Worm (Caenorhabditis elegans) whole organism, L1 larva: ENCODE results near the gene dyf-6.

ENCODE experiments used
- C04F5.9 ChIP-seq: sonication (generic microtip); optimal IDR thresholded peaks from 2 replicates; lab custom pipeline; 2016; ENCODE audit warnings: missing genetic modification characterization, missing compliant biosample characterization
- Y116A8C.19 ChIP-seq: sonication (generic microtip); optimal IDR thresholded peaks from 2 replicates; lab custom pipeline; 2016; ENCODE audit warnings: missing compliant biosample characterization, missing genetic modification characterization, borderline replicate concordance
- aly-2 ChIP-seq: fragments of 150-350 bp; optimal IDR thresholded peaks from 2 replicates; lab custom pipeline; 2014; ENCODE audit warnings: missing biosample characterization, missing genetic modification characterization
- ama-1 ChIP-seq: fragments of 150-350 bp; optimal IDR thresholded peaks from 2 replicates; lab custom pipeline; 2014
- ceh-63 ChIP-seq: fragments of 200-800 bp; sonication (Bioruptor generic); optimal IDR thresholded peaks from 2 replicates; lab custom pipeline; 2018; ENCODE audit warnings: mild to moderate bottlenecking, missing genetic modification characterization, missing compliant biosample characterization
- dpl-1 ChIP-seq, 3 experiments: fragments of 150-350 bp in 2 of 3; sonication (generic microtip) in 1 of 3; optimal IDR thresholded peaks; 2 replicates each; lab custom pipeline; 2014 to 2017; ENCODE audit warnings: missing biosample characterization in 3 of 3, missing genetic modification characterization in 3 of 3, missing genetic modification reagents in 3 of 3
- dsc-1 ChIP-seq: sonication (generic microtip); optimal IDR thresholded peaks from 2 replicates; lab custom pipeline; 2016; ENCODE audit warnings: mild to moderate bottlenecking, missing genetic modification characterization, missing compliant biosample characterization
- efl-1 ChIP-seq, 4 experiments: fragments of 150-350 bp; optimal IDR thresholded peaks in 3 of 4; peaks in 1 of 4; 1 replicate in 1 of 4; 2 replicates in 3 of 4; lab custom pipeline; 2014; ENCODE audit warnings: missing biosample characterization in 2 of 4, missing genetic modification characterization in 2 of 4, missing genetic modification reagents in 2 of 4
- egl-13 ChIP-seq: sonication (generic microtip); optimal IDR thresholded peaks from 2 replicates; lab custom pipeline; 2016; ENCODE audit warnings: missing genotype, missing genetic modification reagents, missing genetic modification characterization, missing compliant biosample characterization
- egl-27 ChIP-seq, 2 experiments: fragments of 150-350 bp in 1 of 2; sonication (generic microtip); optimal IDR thresholded peaks; 3 replicates each; lab custom pipeline; 2017 to 2018; ENCODE audit warnings: missing biosample characterization in 2 of 2, missing genetic modification characterization in 2 of 2, missing genetic modification reagents in 2 of 2
- elt-2 ChIP-seq: sonication (generic microtip); optimal IDR thresholded peaks from 2 replicates; lab custom pipeline; 2016; ENCODE audit warnings: missing genetic modification characterization, mild to moderate bottlenecking, inconsistent platforms, missing compliant biosample characterization, missing genetic modification reagents
- ets-5 ChIP-seq: fragments of 200-800 bp; sonication (Bioruptor generic); IDR thresholded peaks from 2 replicates; pipeline ENCODE4 v1.3.6; 2022; ENCODE audit warnings: missing genetic modification characterization, missing compliant biosample characterization
- fkh-4 ChIP-seq: sonication (generic microtip); optimal IDR thresholded peaks from 2 replicates; lab custom pipeline; 2016; ENCODE audit warnings: missing compliant biosample characterization, missing genetic modification characterization, borderline replicate concordance
- hlh-17 ChIP-seq: fragments of 200-800 bp; sonication (Bioruptor generic); optimal IDR thresholded peaks from 2 replicates; lab custom pipeline; 2018; ENCODE audit warnings: missing genetic modification characterization, mild to moderate bottlenecking, missing compliant biosample characterization, moderate library complexity, borderline replicate concordance
- hlh-4 ChIP-seq: sonication (generic microtip); optimal IDR thresholded peaks from 2 replicates; lab custom pipeline; 2016; ENCODE audit warnings: mild to moderate bottlenecking, missing genetic modification characterization, missing compliant biosample characterization
- irx-1 ChIP-seq: sonication (generic microtip); optimal IDR thresholded peaks from 2 replicates; lab custom pipeline; 2016; ENCODE audit warnings: missing genetic modification characterization, missing compliant biosample characterization
- jun-1 ChIP-seq: fragments of 150-350 bp; optimal IDR thresholded peaks from 2 replicates; lab custom pipeline; 2014; ENCODE audit warnings: missing biosample characterization, missing genetic modification reagents, missing genetic modification characterization
- lin-14 ChIP-seq: fragments of 200-800 bp; sonication (Bioruptor generic); optimal IDR thresholded peaks from 2 replicates; lab custom pipeline; 2018; ENCODE audit warnings: mild to moderate bottlenecking, missing genetic modification characterization, moderate library complexity, missing compliant biosample characterization
- lin-35 ChIP-seq, 2 experiments: fragments of 150-350 bp; optimal IDR thresholded peaks; 2 replicates each; lab custom pipeline; 2014; ENCODE audit warnings: missing biosample characterization in 2 of 2, missing genetic modification characterization in 2 of 2, missing genetic modification reagents in 2 of 2
- lin-39 ChIP-seq: fragments of 150-350 bp; optimal IDR thresholded peaks from 2 replicates; lab custom pipeline; 2014; ENCODE audit warnings: missing biosample characterization, missing genetic modification reagents, missing genetic modification characterization
- lir-3 ChIP-seq: sonication (generic microtip); optimal IDR thresholded peaks from 2 replicates; lab custom pipeline; 2016; ENCODE audit warnings: mild to moderate bottlenecking, missing genetic modification characterization, moderate library complexity, missing compliant biosample characterization; ENCODE audit not compliant: poor library complexity
- mef-2 ChIP-seq: fragments of 150-350 bp; optimal IDR thresholded peaks from 2 replicates; lab custom pipeline; 2014; ENCODE audit warnings: missing biosample characterization, missing genetic modification characterization
- mep-1 ChIP-seq: fragments of 150-350 bp; optimal IDR thresholded peaks from 2 replicates; lab custom pipeline; 2014; ENCODE audit warnings: missing biosample characterization, missing genetic modification characterization
- nhr-12 ChIP-seq: sonication (generic microtip); optimal IDR thresholded peaks from 2 replicates; lab custom pipeline; 2017; ENCODE audit warnings: missing biosample characterization, missing genetic modification characterization
- nhr-19 ChIP-seq: fragments of 200-800 bp; sonication (Bioruptor generic); conservative IDR thresholded peaks from 2 replicates; pipeline ENCODE4 v1.3.6; 2022; ENCODE audit warnings: missing genetic modification characterization, missing compliant biosample characterization
- nhr-20 ChIP-seq: sonication (generic microtip); optimal IDR thresholded peaks from 2 replicates; lab custom pipeline; 2016; ENCODE audit warnings: mild to moderate bottlenecking, missing genetic modification characterization, missing compliant biosample characterization
- nhr-71 ChIP-seq: sonication (generic microtip); optimal IDR thresholded peaks from 2 replicates; lab custom pipeline; 2016; ENCODE audit warnings: mild to moderate bottlenecking, missing genetic modification characterization, moderate library complexity, missing compliant biosample characterization
- nhr-76 ChIP-seq: sonication (generic microtip); optimal IDR thresholded peaks from 2 replicates; lab custom pipeline; 2017; ENCODE audit warnings: missing biosample characterization, missing genetic modification characterization
- nhr-84 ChIP-seq: sonication (generic microtip); optimal IDR thresholded peaks from 2 replicates; lab custom pipeline; 2017; ENCODE audit warnings: missing biosample characterization, missing genetic modification characterization
- nhr-85 ChIP-seq: sonication (generic microtip); peaks from one replicate; lab custom pipeline; 2016; ENCODE audit warnings: missing genetic modification characterization, inconsistent platforms, missing compliant biosample characterization
- nhr-90 ChIP-seq: sonication (generic microtip); optimal IDR thresholded peaks from 2 replicates; lab custom pipeline; 2016; ENCODE audit warnings: mild to moderate bottlenecking, missing genetic modification characterization, missing compliant biosample characterization; ENCODE audit not compliant: poor library complexity
- pqm-1 ChIP-seq: sonication (generic microtip); optimal IDR thresholded peaks from 3 replicates; lab custom pipeline; 2017; ENCODE audit warnings: missing biosample characterization, missing genetic modification characterization
- rnt-1 ChIP-seq: sonication (generic microtip); optimal IDR thresholded peaks from 2 replicates; lab custom pipeline; 2016; ENCODE audit warnings: mild to moderate bottlenecking, missing genetic modification characterization, moderate library complexity, missing compliant biosample characterization
- snpc-4 ChIP-seq: fragments of 150-350 bp; optimal IDR thresholded peaks from 2 replicates; lab custom pipeline; 2014; ENCODE audit warnings: missing biosample characterization, missing genetic modification characterization
- sup-37 ChIP-seq: fragments of 200-800 bp; sonication (Bioruptor generic); optimal IDR thresholded peaks from 2 replicates; lab custom pipeline; 2018; ENCODE audit warnings: mild to moderate bottlenecking, missing genetic modification characterization, missing compliant biosample characterization
- tlp-1 ChIP-seq: fragments of 150-350 bp; optimal IDR thresholded peaks from 2 replicates; lab custom pipeline; 2014; ENCODE audit warnings: missing biosample characterization, missing genetic modification characterization
- unc-130 ChIP-seq: fragments of 150-350 bp; optimal IDR thresholded peaks from 2 replicates; lab custom pipeline; 2017; ENCODE audit warnings: missing biosample characterization, missing genetic modification characterization, inconsistent platforms
- unc-62 ChIP-seq: fragments of 150-350 bp; optimal IDR thresholded peaks from 2 replicates; lab custom pipeline; 2014; ENCODE audit warnings: missing biosample characterization, missing genetic modification reagents, missing genetic modification characterization
- unc-86 ChIP-seq: sonication (generic microtip); optimal IDR thresholded peaks from 2 replicates; lab custom pipeline; 2016; ENCODE audit warnings: missing genetic modification characterization, missing compliant biosample characterization
- zag-1 ChIP-seq: fragments of 150-350 bp; optimal IDR thresholded peaks from 2 replicates; lab custom pipeline; 2014; ENCODE audit warnings: missing biosample characterization, missing genetic modification characterization

dyf-6 gene

ce11 chrX:10340044-10340443 is 46.3 kb downstream of the dyf-6 start:
- TF ChIP-seq pqm-1 (tag; lab: Kevin White, UChicago) (peak; percentile 43), elt-2 (tag; lab: Kevin White, UChicago) (peak; percentile 38), egl-13 (tag; lab: Kevin White, UChicago) (no peak), lir-3 (tag; lab: Kevin White, UChicago) (no peak), zag-1 (no peak)

DNA sequence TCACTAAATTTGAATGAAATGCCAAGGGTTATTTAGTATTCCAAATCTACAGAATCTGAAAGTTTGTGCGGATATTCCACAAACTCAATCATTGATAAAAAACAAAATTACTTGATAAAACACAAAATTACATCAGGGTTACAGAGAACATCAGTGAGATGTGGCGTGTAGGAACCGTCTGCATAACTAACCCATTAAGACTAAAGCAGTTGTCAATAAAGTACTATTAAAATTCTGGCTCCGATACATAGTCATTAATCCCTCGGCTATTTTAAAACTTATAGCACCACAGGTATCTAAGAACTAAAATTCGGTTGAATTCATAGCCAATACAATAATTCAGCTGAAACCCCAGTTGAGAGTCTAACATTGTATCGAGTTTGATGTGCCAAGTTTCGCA is 47.5 kb downstream of the dyf-6 start:
- peak in 1 of 2 experiments; percentile 10 for TF ChIP-seq lin-35 (GFP tag; optimal IDR thresholded peaks at IDR 0.05; lab: Kevin White, UChicago)
- no peak for TF ChIP-seq sup-37 (GFP tag; lab: Kevin White, UChicago)
- TF ChIP-seq, all 84 proteins: peak for 1

ce11 chrX:10338100-10338499 is 48.2 kb downstream of the dyf-6 start, which contains the start of gene cut-5:
TSS of gene cut-5 (minus strand) at chrX:10338200.
- TF ChIP-seq nhr-20 (no peak), nhr-85 (tag; lab: Kevin White, UChicago) (no peak), nhr-76 (tag; lab: Kevin White, UChicago) (no peak), pqm-1 (tag; lab: Kevin White, UChicago) (no peak), egl-27 (tag; optimal IDR thresholded peaks at IDR 0.05; lab: Kevin White, UChicago) (no peak), hlh-4 (tag; lab: Kevin White, UChicago) (no peak), lin-14 (GFP tag; lab: Kevin White, UChicago) (no peak), unc-62 (GFP tag; lab: Kevin White, UChicago) (no peak), lin-39 (tag; lab: Kevin White, UChicago) (no peak), unc-130 (no peak), efl-1 (optimal IDR thresholded peaks at IDR 0.05; lab: Kevin White, UChicago) (no peak), efl-1 (GFP tag; optimal IDR thresholded peaks at IDR 0.05 in 1 of 2; lab: Kevin White, UChicago) (no peak), aly-2 (no peak), hlh-17 (no peak), nhr-84 (tag; lab: Kevin White, UChicago) (no peak)
- TF ChIP-seq, all 84 proteins: peak for 0

DNA sequence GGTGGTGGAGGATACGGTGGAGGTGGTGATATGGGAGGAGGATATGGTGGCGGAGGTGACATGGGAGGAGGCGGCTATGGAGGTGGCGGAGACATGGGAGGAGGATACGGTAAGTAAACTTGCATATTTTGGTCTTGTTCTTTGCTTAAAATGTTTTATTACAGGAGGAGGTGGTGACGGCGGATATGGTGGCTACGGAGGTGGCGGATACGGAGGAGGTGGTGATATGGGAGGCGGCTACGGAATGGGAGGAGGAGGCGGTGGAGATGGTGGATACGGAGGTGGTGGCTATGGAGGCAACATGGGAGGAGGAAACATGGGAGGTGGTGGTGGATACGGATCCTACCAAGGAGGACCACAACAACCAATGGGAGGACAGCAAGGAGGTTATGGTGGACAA is 49.7 kb downstream of the dyf-6 start:
- TF ChIP-seq rnt-1 (tag; lab: Kevin White, UChicago) (no peak), unc-130 (no peak), aly-2 (no peak), nhr-19 (GFP tag; lab: Robert Waterston, UW) (no peak), nhr-12 (tag; lab: Kevin White, UChicago) (no peak), ets-5 (GFP tag; lab: Robert Waterston, UW) (no peak), irx-1 (no peak), dpl-1 (GFP tag; optimal IDR thresholded peaks at IDR 0.05; lab: Kevin White, UChicago) (no peak), ceh-63 (GFP tag; lab: Kevin White, UChicago) (no peak), snpc-4 (tag; lab: Kevin White, UChicago) (no peak), dsc-1 (tag; lab: Kevin White, UChicago) (no peak)

DNA sequence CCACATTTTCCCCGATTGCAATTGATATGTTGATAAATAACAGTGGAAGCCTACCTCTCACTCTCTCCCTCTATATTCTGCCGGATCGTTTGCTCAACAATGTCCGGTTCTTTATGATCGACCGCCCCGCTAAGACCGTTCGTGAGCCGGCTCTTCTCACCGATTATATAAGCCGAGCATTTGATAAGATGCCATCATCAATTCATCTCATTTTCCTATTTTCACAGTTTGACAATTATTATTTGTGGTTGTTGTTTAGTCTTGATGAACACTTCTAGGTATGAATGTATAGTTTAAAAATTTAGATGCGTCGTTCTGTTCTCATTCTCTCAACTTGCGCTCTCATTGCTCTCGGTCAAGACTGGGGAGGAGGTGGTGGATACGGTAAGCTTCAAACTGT is 50.2 kb downstream of the dyf-6 start, which contains the start of gene idpa-3:
idpa-3 (plus strand) TSS at position 301 of the 400 bp plus-strand sequence.
- TF ChIP-seq efl-1 (optimal IDR thresholded peaks at IDR 0.05; lab: Kevin White, UChicago) (no peak), efl-1 (GFP tag; optimal IDR thresholded peaks at IDR 0.05 in 1 of 2; lab: Kevin White, UChicago) (peak in 1 of 2 experiments; percentile 34), mef-2 (tag; lab: Kevin White, UChicago) (no peak)
- TF ChIP-seq, all 84 proteins: peak for 1

DNA sequence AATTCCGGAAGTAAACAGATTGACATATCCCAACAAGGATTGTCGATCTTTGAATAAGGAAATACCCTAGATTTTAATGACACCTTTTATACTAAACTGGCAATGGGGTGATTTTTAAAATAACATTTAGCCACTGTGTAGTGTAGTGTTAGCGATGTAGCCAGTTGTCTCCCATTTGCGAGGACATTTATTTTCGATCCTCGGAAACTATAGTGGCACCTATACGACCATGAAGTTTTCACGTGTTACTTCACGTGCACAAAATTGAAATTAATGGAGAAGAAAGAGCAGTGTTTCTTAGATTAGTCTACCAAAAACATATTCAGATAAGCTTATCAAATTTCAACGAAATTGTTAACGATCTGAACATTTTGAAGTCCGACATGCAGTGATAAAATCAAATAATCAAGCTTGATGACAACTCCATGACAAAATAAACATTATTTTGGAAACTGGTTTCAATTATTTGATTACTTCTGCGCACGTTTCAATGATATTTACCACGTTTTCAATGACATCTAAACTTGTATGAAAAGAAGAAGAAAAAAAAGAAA is 52.9 kb downstream of the dyf-6 start, which contains the start of gene R07E3.4:
R07E3.4 (minus strand) TSS at position 51 of the 554 bp plus-strand sequence.
- no peak for TF ChIP-seq jun-1 (tag; lab: Kevin White, UChicago)
- TF ChIP-seq tlp-1 (tag; lab: Kevin White, UChicago) = no peak
- TF ChIP-seq mep-1 (tag; lab: Kevin White, UChicago) = peak; percentile 18
- TF ChIP-seq Y116A8C.19 (tag; lab: Kevin White, UChicago) = no peak
- TF ChIP-seq lin-14 (GFP tag; lab: Kevin White, UChicago) = peak; percentile 75
- TF ChIP-seq nhr-71 (tag; lab: Kevin White, UChicago) = peak; percentile 80
- peak; percentile 9 for TF ChIP-seq pqm-1 (tag; lab: Kevin White, UChicago)
- peak; percentile 86 for TF ChIP-seq nhr-20
- TF ChIP-seq ama-1 (lab: Kevin White, UChicago) = no peak
- peak in 1 of 2 experiments; percentile 17 for TF ChIP-seq egl-27 (tag; optimal IDR thresholded peaks at IDR 0.05; lab: Kevin White, UChicago)
- peak; percentile 65 for TF ChIP-seq rnt-1 (tag; lab: Kevin White, UChicago)
- peak; percentile 79 for TF ChIP-seq elt-2 (tag; lab: Kevin White, UChicago)
- no peak for TF ChIP-seq C04F5.9
- TF ChIP-seq lin-35 (GFP tag; optimal IDR thresholded peaks at IDR 0.05; lab: Kevin White, UChicago) = peak in 1 of 2 experiments; percentile 16
- TF ChIP-seq nhr-90 = peak; percentile 40
- no peak for TF ChIP-seq unc-86
- no peak for TF ChIP-seq ceh-63 (GFP tag; lab: Kevin White, UChicago)
- TF ChIP-seq nhr-19 (GFP tag; lab: Robert Waterston, UW) = peak; percentile 68
- TF ChIP-seq nhr-85 (tag; lab: Kevin White, UChicago) = peak; percentile 92
- no peak for TF ChIP-seq fkh-4 (tag; lab: Kevin White, UChicago)
